Worm (Caenorhabditis elegans): Measurements from ENCODE around the gene B0280.9.

Gene B0280.9

DNA sequence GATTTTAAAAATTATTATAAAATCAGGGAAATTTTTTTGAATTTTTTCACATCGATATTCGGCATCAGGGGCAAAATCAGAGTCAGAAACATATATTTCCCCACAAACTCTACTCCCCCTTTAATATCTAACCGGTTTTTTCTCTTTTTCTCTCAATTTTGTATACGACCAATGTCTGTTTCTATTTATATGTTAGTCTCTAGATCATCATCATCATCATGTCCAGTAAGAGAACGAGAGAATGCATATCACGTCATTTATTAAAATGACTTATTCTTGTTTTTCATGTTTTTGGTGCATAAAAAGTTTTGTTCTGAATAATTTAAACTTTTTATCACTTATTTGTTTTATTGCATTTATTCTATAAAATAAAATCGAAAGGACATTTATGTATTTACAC is 29.9 kb upstream of the B0280.9 start:
- no peak for TF ChIP-seq nhr-2 (tag; optimal IDR thresholded peaks at IDR 0.05)
- TF ChIP-seq lin-13 (tag; optimal IDR thresholded peaks at IDR 0.05): no peak
- TF ChIP-seq mep-1 (tag; optimal IDR thresholded peaks at IDR 0.05): no peak
- no peak for TF ChIP-seq tbx-8 (GFP tag; optimal IDR thresholded peaks at IDR 0.05)
- TF ChIP-seq hlh-1 (tag; optimal IDR thresholded peaks at IDR 0.05): no peak
- TF ChIP-seq lsy-2 (tag; optimal IDR thresholded peaks at IDR 0.05): no peak
- no peak for TF ChIP-seq elt-3 (tag; optimal IDR thresholded peaks at IDR 0.05)
- no peak for TF ChIP-seq mab-5 (tag; optimal IDR thresholded peaks at IDR 0.05)
- no peak for TF ChIP-seq sptf-1 (tag; optimal IDR thresholded peaks at IDR 0.05)
- no peak for TF ChIP-seq mls-2 (tag; optimal IDR thresholded peaks at IDR 0.05)

DNA sequence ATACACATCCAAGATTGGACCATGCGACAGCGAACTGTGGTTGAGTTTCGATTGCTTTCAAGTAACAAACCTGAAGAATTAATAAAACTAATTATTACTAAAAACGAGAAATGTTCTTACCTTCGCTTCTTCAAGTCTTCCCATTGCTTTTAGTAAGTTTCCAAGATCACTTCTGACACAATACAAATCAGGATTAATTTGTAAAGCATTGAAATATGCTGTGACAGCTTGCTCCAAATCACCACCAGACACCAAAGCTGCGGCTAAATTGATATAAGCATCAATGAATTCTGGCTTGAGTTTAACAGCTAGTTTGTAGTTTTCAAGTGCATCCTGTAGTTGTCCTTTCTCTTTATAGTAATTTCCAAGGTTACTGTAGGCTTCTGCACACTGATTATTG is 27.5 kb upstream of the B0280.9 start:
- TF ChIP-seq hlh-1 (tag; optimal IDR thresholded peaks at IDR 0.05) (no peak), snpc-4 (tag; optimal IDR thresholded peaks at IDR 0.05) (no peak), unc-120 (tag; optimal IDR thresholded peaks at IDR 0.05; ENCODE audit: poor library complexity, severe bottlenecking) (no peak), lin-13 (tag; optimal IDR thresholded peaks at IDR 0.05) (no peak), lin-32 (GFP tag; optimal IDR thresholded peaks at IDR 0.05) (no peak), sptf-1 (tag; optimal IDR thresholded peaks at IDR 0.05) (no peak), ces-1 (GFP tag; optimal IDR thresholded peaks at IDR 0.05) (no peak), tbx-8 (GFP tag; optimal IDR thresholded peaks at IDR 0.05) (no peak), mls-2 (tag; optimal IDR thresholded peaks at IDR 0.05) (no peak), nhr-28 (tag; optimal IDR thresholded peaks at IDR 0.05) (no peak), lsy-2 (tag; optimal IDR thresholded peaks at IDR 0.05) (no peak), pha-4 (tag; optimal IDR thresholded peaks at IDR 0.05) (no peak), nhr-12 (tag; optimal IDR thresholded peaks at IDR 0.05) (no peak), bed-3 (GFP tag; optimal IDR thresholded peaks at IDR 0.05) (no peak), ham-2 (GFP tag; optimal IDR thresholded peaks at IDR 0.05) (no peak), ceh-39 (tag; optimal IDR thresholded peaks at IDR 0.05) (no peak), M03D4.4 (tag; optimal IDR thresholded peaks at IDR 0.05) (no peak), blmp-1 (tag; optimal IDR thresholded peaks at IDR 0.05) (no peak), zip-8 (tag; optimal IDR thresholded peaks at IDR 0.05) (no peak)

DNA sequence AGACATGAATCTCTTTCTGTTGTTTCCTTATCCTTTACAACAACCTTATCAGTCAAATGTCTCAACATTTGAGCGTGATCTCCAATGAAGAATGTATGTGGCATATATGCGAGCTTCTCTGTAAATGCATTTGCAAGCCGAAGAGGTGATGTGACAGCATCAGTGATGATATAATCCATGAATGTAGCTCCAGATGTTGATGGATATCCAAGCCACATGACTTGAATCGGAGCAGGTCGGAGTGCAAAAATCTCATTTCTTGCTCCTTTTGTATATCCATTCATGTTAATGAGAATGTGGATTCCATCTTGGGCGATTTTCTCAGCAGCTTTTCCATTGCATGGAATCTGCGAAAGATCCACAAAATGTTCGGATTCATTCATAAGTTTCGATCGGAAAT is 25.5 kb upstream of the B0280.9 start:
- TF ChIP-seq nhr-76 (tag; optimal IDR thresholded peaks at IDR 0.05) (no peak), bed-3 (GFP tag; optimal IDR thresholded peaks at IDR 0.05) (no peak), sem-2 (GFP tag; optimal IDR thresholded peaks at IDR 0.05) (no peak), ham-2 (GFP tag; optimal IDR thresholded peaks at IDR 0.05) (no peak), sptf-1 (tag; optimal IDR thresholded peaks at IDR 0.05) (no peak), ces-1 (GFP tag; optimal IDR thresholded peaks at IDR 0.05) (no peak), nhr-12 (tag; optimal IDR thresholded peaks at IDR 0.05) (no peak), ceh-39 (tag; optimal IDR thresholded peaks at IDR 0.05) (no peak), unc-120 (tag; optimal IDR thresholded peaks at IDR 0.05; ENCODE audit: poor library complexity, severe bottlenecking) (no peak), drap-1 (GFP tag; optimal IDR thresholded peaks at IDR 0.05) (no peak), elt-1 (tag; optimal IDR thresholded peaks at IDR 0.05; ENCODE audit: borderline replicate concordance, insufficient read depth) (no peak), mab-5 (tag; optimal IDR thresholded peaks at IDR 0.05) (no peak), mls-2 (tag; optimal IDR thresholded peaks at IDR 0.05) (no peak), nhr-2 (tag; optimal IDR thresholded peaks at IDR 0.05) (no peak), nhr-237 (tag; optimal IDR thresholded peaks at IDR 0.05) (no peak), hlh-1 (tag; optimal IDR thresholded peaks at IDR 0.05) (no peak), M03D4.4 (tag; optimal IDR thresholded peaks at IDR 0.05) (no peak), flh-1 (GFP tag; optimal IDR thresholded peaks at IDR 0.05) (no peak), nhr-28 (tag; optimal IDR thresholded peaks at IDR 0.05) (no peak)

DNA sequence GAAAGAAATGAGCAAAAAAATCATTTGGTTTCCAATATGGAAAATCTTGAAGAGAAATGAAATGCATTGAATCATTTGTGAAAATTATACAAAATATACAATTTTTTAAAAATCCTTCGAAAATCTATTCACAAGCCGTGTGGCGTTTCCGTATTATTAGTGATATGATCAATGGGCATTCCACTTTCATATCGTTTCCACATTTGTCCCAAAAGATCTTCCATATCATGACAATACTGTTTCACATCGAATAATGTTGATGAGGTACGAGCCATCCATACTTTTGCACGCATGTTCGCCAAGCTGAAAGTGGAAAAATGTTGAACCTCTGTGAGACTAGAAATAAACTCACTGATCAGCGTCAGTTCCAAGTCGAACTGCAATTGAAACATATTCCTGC is 23.6 kb upstream of the B0280.9 start:
- no peak for TF ChIP-seq nhr-76 (tag; optimal IDR thresholded peaks at IDR 0.05)
- TF ChIP-seq M03D4.4 (tag; optimal IDR thresholded peaks at IDR 0.05): no peak
- TF ChIP-seq tbx-8 (GFP tag; optimal IDR thresholded peaks at IDR 0.05): no peak
- TF ChIP-seq elt-1 (tag; optimal IDR thresholded peaks at IDR 0.05; ENCODE audit: borderline replicate concordance, insufficient read depth): no peak
- TF ChIP-seq nhr-12 (tag; optimal IDR thresholded peaks at IDR 0.05): no peak
- no peak for TF ChIP-seq drap-1 (GFP tag; optimal IDR thresholded peaks at IDR 0.05)
- no peak for TF ChIP-seq zip-8 (tag; optimal IDR thresholded peaks at IDR 0.05)
- no peak for TF ChIP-seq lsy-2 (tag; optimal IDR thresholded peaks at IDR 0.05)
- no peak for TF ChIP-seq mls-2 (tag; optimal IDR thresholded peaks at IDR 0.05)
- TF ChIP-seq unc-120 (tag; optimal IDR thresholded peaks at IDR 0.05; ENCODE audit: poor library complexity, severe bottlenecking): no peak
- TF ChIP-seq lin-32 (GFP tag; optimal IDR thresholded peaks at IDR 0.05): no peak
- TF ChIP-seq snpc-4 (tag; optimal IDR thresholded peaks at IDR 0.05): no peak
- TF ChIP-seq elt-3 (tag; optimal IDR thresholded peaks at IDR 0.05): no peak
- no peak for TF ChIP-seq nhr-2 (tag; optimal IDR thresholded peaks at IDR 0.05)

DNA sequence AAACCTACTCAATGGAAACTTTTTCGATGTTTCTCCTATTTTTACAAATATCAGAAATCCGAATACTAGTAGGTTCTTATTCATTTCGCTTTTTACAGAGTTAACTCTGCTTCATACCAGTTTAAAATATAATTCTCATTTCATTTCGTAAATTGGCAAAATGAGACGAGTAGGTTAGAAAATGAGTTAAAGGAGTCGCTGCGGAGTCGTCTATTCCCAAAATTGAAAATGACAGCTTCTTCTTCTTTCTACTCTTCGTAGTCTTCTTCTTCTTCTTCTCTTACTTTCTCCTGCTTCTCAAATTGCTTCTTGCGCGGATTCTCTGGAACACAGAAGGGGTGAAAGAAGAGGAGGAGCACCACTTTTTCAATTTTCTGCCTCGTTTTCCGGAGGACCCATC is 22.1 kb upstream of the B0280.9 start, which contains the start of gene glr-2:
Gene glr-2 (minus strand): TSS at position 211 of the 400 bp plus-strand sequence.
- TF ChIP-seq ces-1 (GFP tag; optimal IDR thresholded peaks at IDR 0.05): peak; percentile 72
- TF ChIP-seq unc-62 (GFP tag; optimal IDR thresholded peaks at IDR 0.05): no peak

All from whole organism, mixed stage, embryonic.